Worm (Caenorhabditis elegans) whole organism, L2 larva: ENCODE results near the gene T02D1.7.

Source experiments
- R02D3.7 ChIP-seq: fragments of 150-350 bp; optimal IDR thresholded peaks from 2 replicates; lab custom pipeline; 2014; ENCODE audit warnings: missing biosample characterization, missing genetic modification characterization
- ceh-82 ChIP-seq: fragments of 150-350 bp; optimal IDR thresholded peaks from 2 replicates; lab custom pipeline; 2014; ENCODE audit warnings: missing biosample characterization, missing genetic modification characterization
- dmd-4 ChIP-seq: sonication (generic microtip); optimal IDR thresholded peaks from 2 replicates; lab custom pipeline; 2017; ENCODE audit warnings: missing biosample characterization, missing genetic modification characterization
- mdl-1 ChIP-seq, 2 experiments: fragments of 150-350 bp in 1 of 2; sonication (generic microtip) in 1 of 2; optimal IDR thresholded peaks; 2 replicates each; lab custom pipeline; 2017; ENCODE audit warnings: missing biosample characterization in 2 of 2, missing genetic modification characterization in 2 of 2
- skn-1 ChIP-seq: sonication (generic microtip); optimal IDR thresholded peaks from 2 replicates; lab custom pipeline; 2017; ENCODE audit warnings: missing biosample characterization, missing genetic modification characterization

- TF ChIP-seq ceh-82 (no peak), mdl-1 (tag; optimal IDR thresholded peaks at IDR 0.05; lab: Kevin White, UChicago) (no peak), dmd-4 (tag; lab: Kevin White, UChicago) (no peak), skn-1 (no peak), R02D3.7 (tag; lab: Kevin White, UChicago) (no peak)
Measured at ce11 chrIV:17426970-17427369, 20.0 kb upstream of the T02D1.7 start.
